Worm (Caenorhabditis elegans): ENCODE data around the gene T11F9.14.

T11F9.14 gene

ce11 chrV:11521448-11521847 is 40.8 kb upstream of the T11F9.14 start, which contains the start of gene pafo-1:
Gene pafo-1, plus strand, starts transcription at chrV:11521703.
- TF ChIP-seq ztf-1 (GFP tag; conservative IDR thresholded peaks at IDR 0.05) (no peak), nhr-25 (tag; optimal IDR thresholded peaks at IDR 0.05) (peak; percentile 91), lin-39 (tag; optimal IDR thresholded peaks at IDR 0.05) (no peak), skn-1 (tag; optimal IDR thresholded peaks at IDR 0.05) (no peak), aly-2 (tag; optimal IDR thresholded peaks at IDR 0.05) (no peak), ztf-4 (tag; optimal IDR thresholded peaks at IDR 0.05) (peak; percentile 37), nhr-12 (tag; optimal IDR thresholded peaks at IDR 0.05) (peak; percentile 5), nhr-77 (tag; optimal IDR thresholded peaks at IDR 0.05) (peak; percentile 62), peb-1 (tag; optimal IDR thresholded peaks at IDR 0.05) (no peak), zag-1 (tag; optimal IDR thresholded peaks at IDR 0.05) (peak; percentile 58), alr-1 (tag; optimal IDR thresholded peaks at IDR 0.05) (no peak), ama-1 (optimal IDR thresholded peaks at IDR 0.05) (no peak), ceh-16 (tag; optimal IDR thresholded peaks at IDR 0.05) (no peak), sma-9 (GFP tag; optimal IDR thresholded peaks at IDR 0.05) (peak; percentile 95), sma-9 (tag; optimal IDR thresholded peaks at IDR 0.05) (no peak), nhr-237 (tag; optimal IDR thresholded peaks at IDR 0.05) (peak; percentile 59), unc-62 (GFP tag; optimal IDR thresholded peaks at IDR 0.05) (peak; percentile 31), mdl-1 (tag; optimal IDR thresholded peaks at IDR 0.05) (peak in 1 of 2 experiments; percentile 60), C34F6.9 (tag; optimal IDR thresholded peaks at IDR 0.05) (peak; percentile 91), nhr-11 (tag; optimal IDR thresholded peaks at IDR 0.05) (no peak), dmd-4 (tag; optimal IDR thresholded peaks at IDR 0.05) (no peak), sem-4 (tag; optimal IDR thresholded peaks at IDR 0.05) (peak; percentile 63), Y55F3AM.14 (GFP tag; optimal IDR thresholded peaks at IDR 0.05) (peak; percentile 46), egl-27 (tag; optimal IDR thresholded peaks at IDR 0.05) (peak; percentile 81), nhr-23 (tag; optimal IDR thresholded peaks at IDR 0.05) (no peak), mbf-1 (tag; optimal IDR thresholded peaks at IDR 0.05) (no peak), fos-1 (tag; optimal IDR thresholded peaks at IDR 0.05) (peak; percentile 52), ceh-82 (tag; optimal IDR thresholded peaks at IDR 0.05) (no peak), snpc-4 (tag; optimal IDR thresholded peaks at IDR 0.05) (peak; percentile 55), ZK546.5 (tag; optimal IDR thresholded peaks at IDR 0.05) (no peak), lin-13 (GFP tag; optimal IDR thresholded peaks at IDR 0.05) (peak; percentile 84), mab-5 (tag; optimal IDR thresholded peaks at IDR 0.05) (peak; percentile 81), F13H6.1 (tag; optimal IDR thresholded peaks at IDR 0.05) (peak; percentile 86), R02D3.7 (tag; optimal IDR thresholded peaks at IDR 0.05) (peak; percentile 58), unc-55 (GFP tag; optimal IDR thresholded peaks at IDR 0.05) (peak; percentile 92), elt-3 (tag; optimal IDR thresholded peaks at IDR 0.05) (no peak), unc-39 (tag; optimal IDR thresholded peaks at IDR 0.05) (no peak), sma-3 (GFP tag; optimal IDR thresholded peaks at IDR 0.05) (peak; percentile 83), ztf-11 (tag; optimal IDR thresholded peaks at IDR 0.05) (no peak), nhr-21 (tag; optimal IDR thresholded peaks at IDR 0.05) (peak; percentile 75), lin-11 (tag; optimal IDR thresholded peaks at IDR 0.05) (peak; percentile 79), blmp-1 (tag; optimal IDR thresholded peaks at IDR 0.05; ENCODE audit: insufficient read depth) (peak; percentile 41), nhr-129 (tag; optimal IDR thresholded peaks at IDR 0.05) (peak; percentile 72), nhr-6 (tag; optimal IDR thresholded peaks at IDR 0.05) (peak; percentile 49), lsy-2 (tag; optimal IDR thresholded peaks at IDR 0.05) (peak; percentile 87 to 93), nhr-10 (tag; optimal IDR thresholded peaks at IDR 0.05) (peak; percentile 36), crh-2 (tag; optimal IDR thresholded peaks at IDR 0.05) (peak; percentile 74), gmeb-1 (tag; optimal IDR thresholded peaks at IDR 0.05) (peak; percentile 99), elt-1 (tag; optimal IDR thresholded peaks at IDR 0.05) (no peak)
